Worm (Caenorhabditis elegans): ENCODE data around the gene F46C8.3.

DNA sequence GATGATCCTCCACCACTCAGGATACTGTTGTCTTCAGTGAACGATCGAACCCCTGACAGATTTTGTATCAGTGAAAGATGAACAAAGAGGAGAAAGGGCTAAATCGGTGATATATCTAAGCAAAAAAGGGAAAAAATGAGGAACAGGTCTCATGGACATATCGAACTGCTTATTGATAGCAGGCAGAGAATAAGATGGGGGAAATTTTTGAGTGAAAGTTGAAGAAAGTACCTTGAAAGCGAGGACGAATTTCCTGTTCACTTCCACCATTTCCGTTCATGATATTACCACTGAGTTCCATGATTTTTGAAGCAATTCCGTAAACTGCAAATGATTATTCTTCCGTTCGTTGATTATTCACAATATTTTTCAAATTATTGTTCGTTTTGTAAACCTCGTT lies 28.0 kb downstream of the F46C8.3 start:
- TF ChIP-seq nhr-28 (tag; optimal IDR thresholded peaks at IDR 0.05): no peak
- no peak for TF ChIP-seq lin-13 (tag; optimal IDR thresholded peaks at IDR 0.05)
- no peak for TF ChIP-seq unc-39 (tag; optimal IDR thresholded peaks at IDR 0.05)
- TF ChIP-seq elt-3 (tag; optimal IDR thresholded peaks at IDR 0.05): no peak
- TF ChIP-seq lsy-2 (tag; optimal IDR thresholded peaks at IDR 0.05): no peak
- no peak for TF ChIP-seq ceh-83 (GFP tag; optimal IDR thresholded peaks at IDR 0.05)
- no peak for TF ChIP-seq mls-2 (tag; optimal IDR thresholded peaks at IDR 0.05)
- TF ChIP-seq ztf-11 (tag; optimal IDR thresholded peaks at IDR 0.05): no peak
